Worm (Caenorhabditis elegans): ENCODE results near the gene ent-4.

ent-4 gene

ce11 chrIV:13742244-13742643 is 15.5 kb downstream of the ent-4 start, which contains the start of gene C47A4.3:
Gene C47A4.3 (minus strand): TSS chrIV:13742344.
- TF ChIP-seq ztf-11 (tag; optimal IDR thresholded peaks at IDR 0.05): no peak
- no peak for TF ChIP-seq elt-1 (tag; optimal IDR thresholded peaks at IDR 0.05)

ce11 chrIV:13745409-13745808 is 18.7 kb downstream of the ent-4 start, which contains the start of gene C47A4.5:
Gene C47A4.5 (plus strand): TSS chrIV:13745709.
- TF ChIP-seq mbf-1 (tag; optimal IDR thresholded peaks at IDR 0.05): no peak
- no peak for TF ChIP-seq nhr-25 (tag; optimal IDR thresholded peaks at IDR 0.05)
- TF ChIP-seq lin-39 (tag; optimal IDR thresholded peaks at IDR 0.05): no peak
- no peak for TF ChIP-seq nhr-23 (tag; optimal IDR thresholded peaks at IDR 0.05)
- no peak for TF ChIP-seq ztf-11 (tag; optimal IDR thresholded peaks at IDR 0.05)
- no peak for TF ChIP-seq mab-5 (tag; optimal IDR thresholded peaks at IDR 0.05)
- no peak for TF ChIP-seq mdl-1 (tag; optimal IDR thresholded peaks at IDR 0.05)
- no peak for TF ChIP-seq dmd-4 (tag; optimal IDR thresholded peaks at IDR 0.05)

ce11 chrIV:13748798-13749197 is 22.1 kb downstream of the ent-4 start:
- TF ChIP-seq peb-1 (tag; optimal IDR thresholded peaks at IDR 0.05) (no peak), C34F6.9 (tag; optimal IDR thresholded peaks at IDR 0.05) (peak; percentile 13), F13H6.1 (tag; optimal IDR thresholded peaks at IDR 0.05) (peak; percentile 63), unc-55 (GFP tag; optimal IDR thresholded peaks at IDR 0.05) (no peak), nhr-129 (tag; optimal IDR thresholded peaks at IDR 0.05) (peak; percentile 87), ztf-11 (tag; optimal IDR thresholded peaks at IDR 0.05) (no peak)

- TF ChIP-seq peb-1 (tag; optimal IDR thresholded peaks at IDR 0.05): no peak
- no peak for TF ChIP-seq Y55F3AM.14 (GFP tag; optimal IDR thresholded peaks at IDR 0.05)
- TF ChIP-seq nhr-237 (tag; optimal IDR thresholded peaks at IDR 0.05): no peak
- TF ChIP-seq ztf-11 (tag; optimal IDR thresholded peaks at IDR 0.05): no peak
- no peak for TF ChIP-seq ceh-16 (tag; optimal IDR thresholded peaks at IDR 0.05)
- no peak for TF ChIP-seq mbf-1 (tag; optimal IDR thresholded peaks at IDR 0.05)
- TF ChIP-seq ztf-1 (GFP tag; conservative IDR thresholded peaks at IDR 0.05): no peak
- no peak for TF ChIP-seq unc-55 (GFP tag; optimal IDR thresholded peaks at IDR 0.05)
- TF ChIP-seq C34F6.9 (tag; optimal IDR thresholded peaks at IDR 0.05): no peak
- no peak for TF ChIP-seq unc-39 (tag; optimal IDR thresholded peaks at IDR 0.05)
- no peak for TF ChIP-seq nhr-129 (tag; optimal IDR thresholded peaks at IDR 0.05)
- TF ChIP-seq F13H6.1 (tag; optimal IDR thresholded peaks at IDR 0.05): no peak
- no peak for TF ChIP-seq ZK546.5 (tag; optimal IDR thresholded peaks at IDR 0.05)
- TF ChIP-seq ama-1 (optimal IDR thresholded peaks at IDR 0.05): no peak
- TF ChIP-seq blmp-1 (tag; optimal IDR thresholded peaks at IDR 0.05; ENCODE audit: insufficient read depth): no peak
- no peak for TF ChIP-seq sma-3 (GFP tag; optimal IDR thresholded peaks at IDR 0.05)
- no peak for TF ChIP-seq skn-1 (tag; optimal IDR thresholded peaks at IDR 0.05)
- no peak for TF ChIP-seq aly-2 (tag; optimal IDR thresholded peaks at IDR 0.05)
Observed at ce11 chrIV:13750033-13750432, 23.3 kb downstream of the ent-4 start, which contains the start of gene sorb-1. Gene sorb-1 (plus strand): TSS chrIV:13750333.

ce11 chrIV:13755619-13756018 is 28.9 kb downstream of the ent-4 start:
- TF ChIP-seq gmeb-1 (tag; optimal IDR thresholded peaks at IDR 0.05) (no peak), nhr-25 (tag; optimal IDR thresholded peaks at IDR 0.05) (no peak), peb-1 (tag; optimal IDR thresholded peaks at IDR 0.05) (no peak), unc-55 (GFP tag; optimal IDR thresholded peaks at IDR 0.05) (no peak), nhr-237 (tag; optimal IDR thresholded peaks at IDR 0.05) (no peak), lsy-2 (tag; optimal IDR thresholded peaks at IDR 0.05) (no peak), nhr-11 (tag; optimal IDR thresholded peaks at IDR 0.05) (no peak), mab-5 (tag; optimal IDR thresholded peaks at IDR 0.05) (no peak), nhr-77 (tag; optimal IDR thresholded peaks at IDR 0.05) (no peak), R02D3.7 (tag; optimal IDR thresholded peaks at IDR 0.05) (no peak), lin-13 (GFP tag; optimal IDR thresholded peaks at IDR 0.05) (no peak), snpc-4 (tag; optimal IDR thresholded peaks at IDR 0.05) (no peak), blmp-1 (tag; optimal IDR thresholded peaks at IDR 0.05; ENCODE audit: insufficient read depth) (no peak), mbf-1 (tag; optimal IDR thresholded peaks at IDR 0.05) (no peak), sma-3 (GFP tag; optimal IDR thresholded peaks at IDR 0.05) (no peak), dmd-4 (tag; optimal IDR thresholded peaks at IDR 0.05) (no peak), crh-2 (tag; optimal IDR thresholded peaks at IDR 0.05) (no peak), ceh-82 (tag; optimal IDR thresholded peaks at IDR 0.05) (no peak), ztf-1 (GFP tag; conservative IDR thresholded peaks at IDR 0.05) (no peak)

Measured in whole organism, L2 larva.